Worm (Caenorhabditis elegans) whole organism, L3 larva: ENCODE measurements around the gene W02D7.5.

ENCODE experiments used
- nhr-11 ChIP-seq: fragments of 150-350 bp; optimal IDR thresholded peaks from 2 replicates; lab custom pipeline; 2014; ENCODE audit warnings: missing biosample characterization, missing genetic modification characterization
- nhr-237 ChIP-seq: fragments of 150-350 bp; optimal IDR thresholded peaks from 2 replicates; lab custom pipeline; 2014; ENCODE audit warnings: missing biosample characterization, missing genetic modification characterization
- nhr-28 ChIP-seq: fragments of 150-350 bp; optimal IDR thresholded peaks from 2 replicates; lab custom pipeline; 2014; ENCODE audit warnings: missing biosample characterization, missing genetic modification characterization
- nhr-76 ChIP-seq: fragments of 150-350 bp; sonication (generic microtip); optimal IDR thresholded peaks from 5 replicates; lab custom pipeline; 2014; ENCODE audit warnings: missing biosample characterization, missing genetic modification characterization
- nhr-77 ChIP-seq: fragments of 150-350 bp; optimal IDR thresholded peaks from 2 replicates; lab custom pipeline; 2014; ENCODE audit warnings: missing biosample characterization, missing genetic modification characterization
- snpc-4 ChIP-seq: fragments of 150-350 bp; optimal IDR thresholded peaks from 2 replicates; lab custom pipeline; 2014; ENCODE audit warnings: missing biosample characterization, missing genetic modification characterization
- tbx-2 ChIP-seq: sonication (generic microtip); optimal IDR thresholded peaks from 2 replicates; lab custom pipeline; 2016; ENCODE audit warnings: mild to moderate bottlenecking, missing genetic modification characterization, missing compliant biosample characterization
- unc-39 ChIP-seq: sonication (generic microtip); optimal IDR thresholded peaks from 4 replicates; lab custom pipeline; 2017; ENCODE audit warnings: missing biosample characterization, missing genetic modification characterization
- zag-1 ChIP-seq: fragments of 150-350 bp; optimal IDR thresholded peaks from 2 replicates; lab custom pipeline; 2014; ENCODE audit warnings: missing biosample characterization, missing genetic modification characterization
- ztf-11 ChIP-seq: fragments of 150-350 bp; optimal IDR thresholded peaks from 2 replicates; lab custom pipeline; 2014; ENCODE audit warnings: missing biosample characterization, missing genetic modification characterization
- ztf-4 ChIP-seq: fragments of 150-350 bp; optimal IDR thresholded peaks from 2 replicates; lab custom pipeline; 2014; ENCODE audit warnings: missing biosample characterization, missing genetic modification characterization

- TF ChIP-seq ztf-4 (tag; lab: Kevin White, UChicago) (no peak), nhr-28 (tag; lab: Kevin White, UChicago) (no peak), nhr-76 (tag; lab: Kevin White, UChicago) (no peak), snpc-4 (tag; lab: Kevin White, UChicago) (no peak), unc-39 (tag; lab: Kevin White, UChicago) (no peak), nhr-11 (tag; lab: Kevin White, UChicago) (no peak), nhr-237 (tag; lab: Kevin White, UChicago) (no peak), nhr-77 (tag; lab: Kevin White, UChicago) (no peak), ztf-11 (tag; lab: Kevin White, UChicago) (no peak), tbx-2 (tag; lab: Kevin White, UChicago) (no peak), zag-1 (tag; lab: Kevin White, UChicago) (no peak)
Observed at ce11 chrV:8305940-8306339, 6.9 kb upstream of the W02D7.5 start.
